Worm (Caenorhabditis elegans): ENCODE measurements around the gene C06C6.9.

DNA sequence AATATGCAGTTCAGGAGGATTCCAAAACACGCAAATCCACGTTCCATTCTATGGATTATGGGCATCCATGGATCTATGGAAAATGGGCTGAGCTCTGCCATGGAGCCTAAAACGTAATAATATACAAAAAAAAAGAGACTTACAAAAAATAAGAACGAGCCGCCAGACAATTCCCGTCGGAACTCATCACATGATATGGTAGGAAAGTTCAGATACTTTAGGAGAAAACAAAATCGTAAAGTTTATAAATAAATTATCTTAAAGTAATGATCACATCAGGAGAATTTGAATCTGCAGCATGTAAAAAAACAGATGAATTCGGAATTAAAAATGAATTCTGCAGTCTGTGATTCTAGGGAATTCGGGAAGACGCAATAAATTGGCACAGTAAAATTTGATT lies 19.1 kb upstream of the C06C6.9 start, which contains the start of gene str-232:
- no peak for TF ChIP-seq ama-1 (optimal IDR thresholded peaks at IDR 0.05)
- no peak for TF ChIP-seq ama-1 (GFP tag; optimal IDR thresholded peaks at IDR 0.05)
- no peak for TF ChIP-seq Y79H2A.3 (GFP tag; conservative IDR thresholded peaks at IDR 0.05)
- TF ChIP-seq ztf-3 (GFP tag; optimal IDR thresholded peaks at IDR 0.05) = no peak
- no peak for TF ChIP-seq unc-62 (GFP tag; optimal IDR thresholded peaks at IDR 0.05)
- TF ChIP-seq nfyb-1 (GFP tag; IDR thresholded peaks at IDR 0.05) = no peak
- no peak for TF ChIP-seq ccch-3 (GFP tag; optimal IDR thresholded peaks at IDR 0.05)
